Worm (Caenorhabditis elegans) whole organism, young adult: ENCODE measurements around the gene T26A5.8.

Source experiments
- B0336.3 ChIP-seq: fragments of 200-800 bp; sonication (Bioruptor generic); IDR thresholded peaks from 2 replicates; pipeline ENCODE4 v1.3.6; 2022; ENCODE audit warnings: missing genetic modification characterization, missing compliant biosample characterization
- C17E4.6 ChIP-seq: fragments of 200-800 bp; sonication (Bioruptor generic); IDR thresholded peaks from 2 replicates; pipeline ENCODE4 v1.3.6; 2022; ENCODE audit warnings: missing genetic modification reagents, missing genetic modification characterization, missing compliant biosample characterization
- D2030.7 ChIP-seq: fragments of 200-800 bp; sonication (Bioruptor generic); IDR thresholded peaks from 2 replicates; pipeline ENCODE4 v1.3.6; 2022; ENCODE audit warnings: missing genetic modification reagents, missing genetic modification characterization, missing compliant biosample characterization
- F22D6.2 ChIP-seq: sonication (generic microtip); optimal IDR thresholded peaks from 2 replicates; lab custom pipeline; 2016; ENCODE audit warnings: mild to moderate bottlenecking, missing genetic modification characterization, missing compliant biosample characterization
- F33H1.4 ChIP-seq: fragments of 200-800 bp; sonication (Bioruptor generic); IDR thresholded peaks from 2 replicates; pipeline ENCODE4 v1.3.6; 2022; ENCODE audit warnings: missing genetic modification reagents, missing genetic modification characterization, missing compliant biosample characterization
- F39B2.1 ChIP-seq: fragments of 200-800 bp; sonication (Bioruptor generic); IDR thresholded peaks from 2 replicates; pipeline ENCODE4 v1.3.6; 2022; ENCODE audit warnings: missing genetic modification reagents, missing genetic modification characterization, missing compliant biosample characterization
- F52B5.7 ChIP-seq: sonication (generic microtip); optimal IDR thresholded peaks from 2 replicates; lab custom pipeline; 2016; ENCODE audit warnings: mild to moderate bottlenecking, missing genetic modification characterization, missing compliant biosample characterization
- K12H6.12 ChIP-seq: fragments of 200-800 bp; sonication (Bioruptor generic); optimal IDR thresholded peaks from 2 replicates; lab custom pipeline; 2018; ENCODE audit warnings: mild to moderate bottlenecking, missing genetic modification characterization, missing compliant biosample characterization
- T26A5.8 ChIP-seq: sonication (generic microtip); optimal IDR thresholded peaks from 2 replicates; lab custom pipeline; 2016; ENCODE audit warnings: missing genetic modification characterization, missing compliant biosample characterization
- Y56A3A.18 ChIP-seq: fragments of 200-800 bp; sonication (Bioruptor generic); IDR thresholded peaks from 2 replicates; pipeline ENCODE4 v1.3.6; 2022; ENCODE audit warnings: missing genetic modification reagents, missing genetic modification characterization, missing compliant biosample characterization
- atf-7 ChIP-seq: sonication (generic microtip); optimal IDR thresholded peaks from 2 replicates; lab custom pipeline; 2017; ENCODE audit warnings: mild to moderate bottlenecking, missing genetic modification characterization, missing compliant biosample characterization
- attf-5 ChIP-seq: fragments of 200-800 bp; sonication (Bioruptor generic); optimal IDR thresholded peaks from 2 replicates; lab custom pipeline; 2018; ENCODE audit warnings: mild to moderate bottlenecking, missing genetic modification characterization, missing compliant biosample characterization
- attf-6 ChIP-seq: fragments of 200-800 bp; sonication (Bioruptor generic); IDR thresholded peaks from 2 replicates; pipeline ENCODE4 v1.3.6; 2022; ENCODE audit warnings: missing genetic modification reagents, missing genetic modification characterization, missing compliant biosample characterization
- ccch-3 ChIP-seq: fragments of 200-800 bp; sonication (Bioruptor generic); optimal IDR thresholded peaks from 2 replicates; lab custom pipeline; 2018; ENCODE audit warnings: mild to moderate bottlenecking, missing genetic modification characterization, missing compliant biosample characterization
- cebp-1 ChIP-seq, 2 experiments: fragments of 200-800 bp in 1 of 2; sonication (Bioruptor generic) in 1 of 2; sonication (generic microtip) in 1 of 2; IDR thresholded peaks in 1 of 2; optimal IDR thresholded peaks in 1 of 2; 2 replicates each; pipeline versions ENCODE4 v1.3.6 to Lab custom; 2017 to 2022; ENCODE audit warnings: missing compliant biosample characterization in 2 of 2, missing genetic modification characterization in 2 of 2, mild to moderate bottlenecking in 1 of 2, missing genetic modification reagents in 1 of 2, moderate library complexity in 1 of 2
- ceh-27 ChIP-seq: fragments of 200-800 bp; sonication (Bioruptor generic); optimal IDR thresholded peaks from 2 replicates; lab custom pipeline; 2018; ENCODE audit warnings: mild to moderate bottlenecking, missing genetic modification characterization, moderate library complexity, missing compliant biosample characterization
- die-1 ChIP-seq: sonication (generic microtip); optimal IDR thresholded peaks from 2 replicates; lab custom pipeline; 2016; ENCODE audit warnings: missing genotype, mild to moderate bottlenecking, missing genetic modification characterization, missing compliant biosample characterization
- dox-1 ChIP-seq: fragments of 200-800 bp; sonication (Bioruptor generic); IDR thresholded peaks from 2 replicates; pipeline ENCODE4 v1.3.6; 2022; ENCODE audit warnings: missing genetic modification reagents, missing genetic modification characterization, missing compliant biosample characterization
- egrh-3 ChIP-seq: fragments of 200-800 bp; sonication (Bioruptor generic); IDR thresholded peaks from 2 replicates; pipeline ENCODE4 v1.3.6; 2022; ENCODE audit warnings: missing genetic modification reagents, missing genetic modification characterization, missing compliant biosample characterization
- ekl-4 ChIP-seq: fragments of 200-800 bp; sonication (Bioruptor generic); IDR thresholded peaks from 2 replicates; pipeline ENCODE4 v1.3.6; 2022; ENCODE audit warnings: missing genetic modification reagents, missing genetic modification characterization, missing compliant biosample characterization
- ets-4 ChIP-seq: fragments of 200-800 bp; sonication (Bioruptor generic); optimal IDR thresholded peaks from 2 replicates; lab custom pipeline; 2018; ENCODE audit warnings: mild to moderate bottlenecking, missing genetic modification characterization, missing compliant biosample characterization
- hmg-1.2 ChIP-seq: fragments of 200-800 bp; sonication (Bioruptor generic); IDR thresholded peaks from 2 replicates; pipeline ENCODE4 v1.3.6; 2022; ENCODE audit warnings: missing genetic modification reagents, missing genetic modification characterization, missing compliant biosample characterization
- hsf-1 ChIP-seq: fragments of 200-800 bp; sonication (Bioruptor generic); IDR thresholded peaks from 2 replicates; pipeline ENCODE4 v1.3.6; 2022; ENCODE audit warnings: missing genetic modification reagents, missing genetic modification characterization, missing compliant biosample characterization
- lag-1 ChIP-seq: fragments of 200-800 bp; sonication (Bioruptor generic); IDR thresholded peaks from 2 replicates; pipeline ENCODE4 v1.3.6; 2022; ENCODE audit warnings: missing genetic modification reagents, missing genetic modification characterization, missing compliant biosample characterization
- let-607 ChIP-seq, 2 experiments: fragments of 200-800 bp in 1 of 2; sonication (Bioruptor generic) in 1 of 2; sonication (generic microtip) in 1 of 2; optimal IDR thresholded peaks; 2 replicates each; lab custom pipeline; 2016 to 2018; ENCODE audit warnings: mild to moderate bottlenecking in 2 of 2, missing compliant biosample characterization in 2 of 2, missing genetic modification characterization in 2 of 2, moderate library complexity in 2 of 2, missing genotype in 1 of 2
- lin-35 ChIP-seq, 3 experiments: fragments of 150-350 bp in 2 of 3; sonication (generic microtip) in 1 of 3; optimal IDR thresholded peaks; 2 replicates each; lab custom pipeline; 2014 to 2018; ENCODE audit warnings: missing biosample characterization in 3 of 3, missing genetic modification characterization in 3 of 3, missing genetic modification reagents in 3 of 3
- lin-40 ChIP-seq: sonication (generic microtip); optimal IDR thresholded peaks from 2 replicates; lab custom pipeline; 2016; ENCODE audit warnings: missing genetic modification characterization, mild to moderate bottlenecking, missing compliant biosample characterization, missing genotype, missing genetic modification reagents
- lir-1 ChIP-seq: fragments of 200-800 bp; sonication (Bioruptor generic); conservative IDR thresholded peaks from 2 replicates; pipeline ENCODE4 v1.3.6; 2022; ENCODE audit warnings: missing genetic modification reagents, missing genetic modification characterization, missing compliant biosample characterization
- lsl-1 ChIP-seq: fragments of 200-800 bp; sonication (Bioruptor generic); optimal IDR thresholded peaks from 2 replicates; lab custom pipeline; 2018; ENCODE audit warnings: mild to moderate bottlenecking, missing genetic modification characterization, moderate library complexity, missing compliant biosample characterization
- lsy-27 ChIP-seq: sonication (generic microtip); optimal IDR thresholded peaks from 2 replicates; lab custom pipeline; 2017; ENCODE audit warnings: missing genetic modification characterization, mild to moderate bottlenecking, missing compliant biosample characterization, antibody characterized with exemption, missing genotype, borderline replicate concordance; ENCODE audit not compliant: insufficient read depth
- madf-3 ChIP-seq: fragments of 200-800 bp; sonication (Bioruptor generic); IDR thresholded peaks from 2 replicates; pipeline ENCODE4 v1.3.6; 2022; ENCODE audit warnings: missing genetic modification reagents, missing genetic modification characterization, missing compliant biosample characterization
- mcd-1 ChIP-seq: fragments of 200-800 bp; sonication (Bioruptor generic); IDR thresholded peaks from 2 replicates; pipeline ENCODE4 v1.3.6; 2022; ENCODE audit warnings: missing genetic modification reagents, missing genetic modification characterization, missing compliant biosample characterization
- nhr-120 ChIP-seq: fragments of 200-800 bp; sonication (Bioruptor generic); IDR thresholded peaks from 2 replicates; pipeline ENCODE4 v1.3.6; 2022; ENCODE audit warnings: missing genetic modification characterization, missing compliant biosample characterization
- nhr-90 ChIP-seq: sonication (generic microtip); optimal IDR thresholded peaks from 2 replicates; lab custom pipeline; 2016; ENCODE audit warnings: missing genotype, mild to moderate bottlenecking, missing genetic modification characterization, missing compliant biosample characterization
- pbrm-1 ChIP-seq: fragments of 200-800 bp; sonication (Bioruptor generic); IDR thresholded peaks from 2 replicates; pipeline ENCODE4 v1.3.6; 2022; ENCODE audit warnings: missing genetic modification reagents, missing genetic modification characterization, missing compliant biosample characterization
- pha-4 ChIP-seq: fragments of 150-350 bp; sonication (generic microtip); optimal IDR thresholded peaks from 2 replicates; lab custom pipeline; 2014; ENCODE audit warnings: missing biosample characterization, missing genetic modification reagents, missing genetic modification characterization
- rcor-1 ChIP-seq: fragments of 200-800 bp; sonication (Bioruptor generic); IDR thresholded peaks from 2 replicates; pipeline ENCODE4 v1.3.6; 2022; ENCODE audit warnings: missing genetic modification reagents, missing genetic modification characterization, missing compliant biosample characterization
- sea-2 ChIP-seq: fragments of 200-800 bp; sonication (Bioruptor generic); IDR thresholded peaks from 2 replicates; pipeline ENCODE4 v1.3.6; 2022; ENCODE audit warnings: missing genetic modification characterization, missing compliant biosample characterization
- snpc-1.3 ChIP-seq: sonication (generic microtip); optimal IDR thresholded peaks from 2 replicates; lab custom pipeline; 2017; ENCODE audit warnings: missing genetic modification characterization, mild to moderate bottlenecking, missing compliant biosample characterization, antibody characterized with exemption, moderate library complexity, missing genotype, missing genetic modification reagents; ENCODE audit not compliant: insufficient read depth
- snpc-3.4 ChIP-seq: sonication (generic microtip); optimal IDR thresholded peaks from 2 replicates; lab custom pipeline; 2017; ENCODE audit warnings: missing genetic modification characterization, mild to moderate bottlenecking, missing compliant biosample characterization, antibody characterized with exemption, moderate library complexity, missing genotype, missing genetic modification reagents
- snpc-4 ChIP-seq, 5 experiments: fragments of 150-350 bp in 1 of 5; sonication (generic microtip) in 4 of 5; optimal IDR thresholded peaks; 2 replicates each; lab custom pipeline; 2014 to 2018; ENCODE audit warnings: missing genetic modification characterization in 5 of 5, missing biosample characterization in 3 of 5, antibody characterized with exemption in 2 of 5, mild to moderate bottlenecking in 2 of 5, missing compliant biosample characterization in 2 of 5, missing genotype in 2 of 5, moderate library complexity in 2 of 5, missing genetic modification reagents in 1 of 5
- somi-1 ChIP-seq: fragments of 200-800 bp; sonication (Bioruptor generic); optimal IDR thresholded peaks from 2 replicates; lab custom pipeline; 2018; ENCODE audit warnings: mild to moderate bottlenecking, missing genetic modification characterization, missing compliant biosample characterization
- tbp1 ChIP-seq: fragments of 200-800 bp; sonication (Bioruptor generic); optimal IDR thresholded peaks from 2 replicates; lab custom pipeline; 2018; ENCODE audit warnings: mild to moderate bottlenecking, missing genetic modification characterization, missing compliant biosample characterization
- unc-62 ChIP-seq: fragments of 150-350 bp; optimal IDR thresholded peaks from 2 replicates; lab custom pipeline; 2014; ENCODE audit warnings: missing biosample characterization, missing genetic modification reagents, missing genetic modification characterization
- ztf-22 ChIP-seq: fragments of 200-800 bp; sonication (Bioruptor generic); optimal IDR thresholded peaks from 2 replicates; lab custom pipeline; 2018; ENCODE audit warnings: mild to moderate bottlenecking, missing genetic modification characterization, moderate library complexity, missing compliant biosample characterization
- ztf-25 ChIP-seq: fragments of 200-800 bp; sonication (Bioruptor generic); IDR thresholded peaks from 2 replicates; pipeline ENCODE4 v1.3.6; 2022; ENCODE audit warnings: missing genetic modification reagents, missing genetic modification characterization, missing compliant biosample characterization

The T26A5.8 gene

DNA sequence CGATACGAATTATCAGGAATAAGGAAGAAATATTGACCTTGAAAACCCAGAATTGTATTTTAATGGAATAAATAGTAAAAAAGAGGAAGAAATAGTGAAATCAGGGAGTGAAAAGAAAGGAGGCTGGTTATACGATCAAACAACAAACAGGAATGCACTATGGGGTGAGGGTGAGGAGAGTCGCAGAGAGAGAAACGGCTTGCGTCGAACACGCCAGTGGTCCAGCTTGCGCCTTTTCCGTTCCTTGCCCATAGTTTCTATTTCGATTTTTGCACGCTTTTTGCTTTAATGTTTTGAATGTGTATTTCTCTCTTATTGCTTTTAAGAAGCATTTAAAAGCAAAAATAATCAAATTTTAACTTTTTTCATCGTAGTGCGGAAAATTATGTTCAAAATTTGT, 9.0 kb downstream of the T26A5.8 start (continued):
- TF ChIP-seq atf-7 (tag; lab: Kevin White, UChicago) = no peak
- TF ChIP-seq somi-1 (GFP tag; lab: Kevin White, UChicago) = peak; percentile 9
- TF ChIP-seq pbrm-1 = peak; percentile 76
- no peak for TF ChIP-seq F22D6.2
- TF ChIP-seq lsl-1 (GFP tag; lab: Kevin White, UChicago) = peak; percentile 65
- peak; percentile 43; the same call in 1 of the 2 replicates for TF ChIP-seq egrh-3 (GFP tag; lab: Robert Waterston, UW)
- TF ChIP-seq snpc-1.3 = peak; percentile 28
- TF ChIP-seq lin-35 (GFP tag; optimal IDR thresholded peaks at IDR 0.05; lab: Kevin White, UChicago) = peak in 1 of 3 experiments; percentile 86
- TF ChIP-seq let-607 (tag; optimal IDR thresholded peaks at IDR 0.05; lab: Kevin White, UChicago) = no peak
- no peak for TF ChIP-seq ekl-4
- TF ChIP-seq ets-4 (GFP tag; lab: Kevin White, UChicago) = no peak
- no peak for TF ChIP-seq F52B5.7 (tag; lab: Kevin White, UChicago)
- peak; percentile 37 for TF ChIP-seq nhr-90
- TF ChIP-seq lag-1 (GFP tag; lab: Robert Waterston, UW) = no peak
- peak; percentile 67 for TF ChIP-seq D2030.7 (GFP tag; lab: Robert Waterston, UW)
- TF ChIP-seq B0336.3 (GFP tag; lab: Robert Waterston, UW) = peak; percentile 62
- TF ChIP-seq snpc-3.4 (tag; lab: Kevin White, UChicago) = peak; percentile 73
- peak; percentile 66 for TF ChIP-seq tbp1 (GFP tag; lab: Kevin White, UChicago)
- TF ChIP-seq attf-5 = peak; percentile 98
- TF ChIP-seq ceh-27 (GFP tag; lab: Kevin White, UChicago) = peak; percentile 63
- peak; percentile 44 for TF ChIP-seq pha-4 (tag; lab: Kevin White, UChicago)
- no peak; the same call in 1 of the 2 replicates for TF ChIP-seq lir-1 (GFP tag; lab: Robert Waterston, UW)
- no peak for TF ChIP-seq ztf-22 (GFP tag; lab: Kevin White, UChicago)
- peak; percentile 57; the same call in 1 of the 2 replicates for TF ChIP-seq F33H1.4 (GFP tag; lab: Robert Waterston, UW)
- TF ChIP-seq ztf-25 = no peak
- peak; percentile 68; the same call in 1 of the 2 replicates for TF ChIP-seq hmg-1.2 (GFP tag; lab: Robert Waterston, UW)
- TF ChIP-seq madf-3 (GFP tag; lab: Robert Waterston, UW) = 0 out of 2 replicates have a peak, but pooled peaks have one; percentile 39
- TF ChIP-seq F39B2.1 (GFP tag; lab: Robert Waterston, UW) = no peak
- TF ChIP-seq T26A5.8 (tag; lab: Kevin White, UChicago) = no peak
- TF ChIP-seq Y56A3A.18 (GFP tag; lab: Robert Waterston, UW) = no peak
- TF ChIP-seq sea-2 (GFP tag; lab: Robert Waterston, UW) = no peak
- TF ChIP-seq unc-62 (GFP tag; lab: Kevin White, UChicago) = no peak
- peak; percentile 52 for TF ChIP-seq lin-40
- TF ChIP-seq nhr-120 (GFP tag; lab: Robert Waterston, UW) = no peak
- TF ChIP-seq cebp-1 (GFP tag; IDR thresholded peaks at IDR 0.05; lab: Robert Waterston, UW) = no peak
- peak; percentile 81 for TF ChIP-seq cebp-1 (tag; optimal IDR thresholded peaks at IDR 0.05; lab: Kevin White, UChicago)
- no peak for TF ChIP-seq C17E4.6 (GFP tag; lab: Robert Waterston, UW)
- TF ChIP-seq dox-1 (GFP tag; lab: Robert Waterston, UW) = peak; percentile 91
- TF ChIP-seq hsf-1 = no peak
- TF ChIP-seq snpc-4 (GFP tag; optimal IDR thresholded peaks at IDR 0.05; lab: Kevin White, UChicago) = peak; percentile 48
- peak; percentile 14 to 62 (median 31) for TF ChIP-seq snpc-4 (tag; optimal IDR thresholded peaks at IDR 0.05; lab: Kevin White, UChicago)
- TF ChIP-seq ccch-3 (GFP tag; lab: Kevin White, UChicago) = no peak
- peak; percentile 77 for TF ChIP-seq mcd-1 (GFP tag; lab: Robert Waterston, UW)
- TF ChIP-seq attf-6 (GFP tag; lab: Robert Waterston, UW) = peak; percentile 21; the same call in 1 of the 2 replicates
- peak; percentile 38 for TF ChIP-seq K12H6.12 (tag; lab: Kevin White, UChicago)
- TF ChIP-seq rcor-1 = peak; percentile 85
- TF ChIP-seq lsy-27 (tag; lab: Kevin White, UChicago) = no peak
- TF ChIP-seq die-1 = peak; percentile 53
